Fruit fly (Drosophila melanogaster): Measurements from ENCODE around the gene Es2.

DNA sequence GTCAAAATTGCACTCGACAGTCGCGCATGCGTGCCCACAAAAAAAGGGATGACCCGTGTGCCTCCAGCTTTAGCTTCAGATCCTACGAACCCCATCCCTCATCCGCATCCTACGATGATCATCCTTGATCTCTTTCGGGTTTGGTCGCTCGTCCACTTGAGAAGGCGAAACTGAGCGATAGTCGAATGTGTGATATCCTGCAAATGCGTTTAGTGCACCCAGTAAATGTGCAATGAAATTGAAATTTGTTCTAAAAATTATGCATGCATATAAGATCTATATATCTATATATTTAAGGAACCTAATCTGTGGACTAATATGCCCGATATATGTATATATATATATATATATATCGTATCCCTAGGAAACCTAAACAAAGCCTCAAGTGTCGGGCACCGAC, 17.0 kb upstream of the Es2 start:
- TF ChIP-seq ttk (optimal IDR thresholded peaks at IDR 0.05) (no peak), h (optimal IDR thresholded peaks at IDR 0.05) (no peak), psq (optimal IDR thresholded peaks at IDR 0.05) (no peak), insv (optimal IDR thresholded peaks at IDR 0.05) (no peak)
